Fruit fly (Drosophila melanogaster) S2 (cell line): ENCODE measurements around the gene CG16820.

Experiments
- CG8478 ChIP-seq: fragments of >200 bp; optimal IDR thresholded peaks from 2 replicates; lab custom pipeline; 2018
- CTCF ChIP-seq, 2 experiments: fragments of >200 bp; optimal IDR thresholded peaks; 2 replicates each; lab custom pipeline; 2018

- TF ChIP-seq CG8478 (lab: Kevin White, UChicago), result no peak
- TF ChIP-seq CTCF (optimal IDR thresholded peaks at IDR 0.05; lab: Kevin White, UChicago), result no peak
Measured at dm6 chr2L:13251167-13251566, 5.1 kb downstream of the CG16820 start.
